Fruit fly (Drosophila melanogaster) whole organism, embryonic: ENCODE data around the gene NitFhit.
A peak's percentile ranks its signal among the peaks of the same experiment; 100 is the strongest.

ENCODE experiments used
- Atf-2 ChIP-seq: fragments of 200-800 bp; sonication (Bioruptor generic); optimal IDR thresholded peaks from 2 replicates; lab custom pipeline; 2016; ENCODE audit warnings: missing biosample characterization, missing genetic modification characterization
- B-H2 ChIP-seq: fragments of 200-800 bp; sonication (Bioruptor generic); optimal IDR thresholded peaks from 2 replicates; lab custom pipeline; 2018; ENCODE audit warnings: missing biosample characterization, mild to moderate bottlenecking, missing genetic modification characterization
- BEAF-32 ChIP-seq: fragments of 200-800 bp; sonication (Bioruptor generic); optimal IDR thresholded peaks from 3 replicates; lab custom pipeline; 2017; ENCODE audit warnings: missing biosample characterization, missing genetic modification characterization, mild to moderate bottlenecking, moderate library complexity, missing genetic modification reagents
- CG10147 ChIP-seq: fragments of 200-800 bp; sonication (Bioruptor generic); optimal IDR thresholded peaks from 2 replicates; lab custom pipeline; 2019; ENCODE audit warnings: missing biosample characterization, mild to moderate bottlenecking, missing genetic modification characterization, moderate library complexity
- CG1647 ChIP-seq: fragments of 200-800 bp; sonication (Bioruptor generic); optimal IDR thresholded peaks from 3 replicates; lab custom pipeline; 2016; ENCODE audit warnings: missing biosample characterization, missing genetic modification characterization
- CG16813 ChIP-seq: fragments of 200-800 bp; sonication (Bioruptor generic); IDR thresholded peaks from 3 replicates; pipeline ENCODE4 v1.3.6; 2022; ENCODE audit warnings: missing biosample characterization, missing genetic modification characterization; ENCODE audit not compliant: partially characterized antibody
- CG17912 ChIP-seq: fragments of 200-800 bp; sonication (Bioruptor generic); optimal IDR thresholded peaks from 2 replicates; lab custom pipeline; 2018; ENCODE audit warnings: missing biosample characterization, mild to moderate bottlenecking, missing genetic modification characterization
- CG1792 ChIP-seq: fragments of 200-800 bp; sonication (Bioruptor generic); optimal IDR thresholded peaks from 2 replicates; lab custom pipeline; 2016; ENCODE audit warnings: missing biosample characterization, missing genetic modification characterization
- CG31388 ChIP-seq: fragments of 200-800 bp; sonication (Bioruptor generic); optimal IDR thresholded peaks from 2 replicates; lab custom pipeline; 2016; ENCODE audit warnings: missing biosample characterization, missing genetic modification characterization
- CG32532 ChIP-seq: fragments of 200-800 bp; sonication (Bioruptor generic); IDR thresholded peaks from 2 replicates; pipeline ENCODE4 v1.3.6; 2022; ENCODE audit warnings: missing biosample characterization, missing genetic modification characterization
- CG6254 ChIP-seq: fragments of 200-800 bp; sonication (Bioruptor generic); optimal IDR thresholded peaks from 3 replicates; lab custom pipeline; 2017; ENCODE audit warnings: mild to moderate bottlenecking, missing biosample characterization, missing genetic modification reagents, missing genetic modification characterization
- CG6791 ChIP-seq: fragments of 200-800 bp; sonication (Bioruptor generic); IDR thresholded peaks from 3 replicates; pipeline ENCODE4 v1.3.6; 2022; ENCODE audit warnings: missing biosample characterization, missing genetic modification characterization; ENCODE audit not compliant: partially characterized antibody
- CG7963 ChIP-seq: fragments of 200-800 bp; sonication (Bioruptor generic); IDR thresholded peaks from 3 replicates; pipeline ENCODE4 v1.3.6; 2022; ENCODE audit warnings: missing biosample characterization, missing genetic modification characterization; ENCODE audit not compliant: partially characterized antibody
- CG8281 ChIP-seq: fragments of 200-800 bp; sonication (Bioruptor generic); optimal IDR thresholded peaks from 2 replicates; lab custom pipeline; 2018; ENCODE audit warnings: missing biosample characterization, mild to moderate bottlenecking, missing genetic modification characterization, moderate library complexity
- CG8290 ChIP-seq, 3 experiments: fragments of 200-800 bp; sonication (Bioruptor generic); optimal IDR thresholded peaks; 2 replicates each; lab custom pipeline; 2016 to 2019; ENCODE audit warnings: missing biosample characterization in 3 of 3, missing genetic modification characterization in 3 of 3, mild to moderate bottlenecking in 2 of 3, moderate library complexity in 1 of 3
- CkIIα-i1 ChIP-seq: fragments of 200-800 bp; sonication (Bioruptor generic); IDR thresholded peaks from 2 replicates; pipeline ENCODE4 v1.3.6; 2022; ENCODE audit warnings: missing biosample characterization, missing genetic modification characterization
- Dbx ChIP-seq: fragments of 200-800 bp; sonication (Bioruptor generic); IDR thresholded peaks from 3 replicates; pipeline ENCODE4 v1.3.6; 2022; ENCODE audit warnings: missing biosample characterization, missing genetic modification characterization
- Dll ChIP-seq: fragments of 200-800 bp; sonication (Bioruptor generic); IDR thresholded peaks from 4 replicates; pipeline ENCODE4 v1.3.6; 2022; ENCODE audit warnings: missing biosample characterization, missing genetic modification characterization; ENCODE audit not compliant: partially characterized antibody
- Doc3 ChIP-seq: fragments of 200-800 bp; sonication (Bioruptor generic); IDR thresholded peaks from 3 replicates; pipeline ENCODE4 v1.3.6; 2022; ENCODE audit warnings: missing biosample characterization, missing genetic modification characterization; ENCODE audit not compliant: partially characterized antibody
- HLH4C ChIP-seq: fragments of 200-800 bp; sonication (Bioruptor generic); IDR thresholded peaks from 3 replicates; pipeline ENCODE4 v1.3.6; 2022; ENCODE audit warnings: missing biosample characterization, missing genetic modification characterization; ENCODE audit not compliant: partially characterized antibody
- Hand ChIP-seq: fragments of 200-800 bp; sonication (Bioruptor generic); optimal IDR thresholded peaks from 2 replicates; lab custom pipeline; 2017; ENCODE audit warnings: mild to moderate bottlenecking, missing biosample characterization, missing genetic modification reagents, missing genetic modification characterization
- Opbp ChIP-seq: fragments of 200-800 bp; sonication (Bioruptor generic); IDR thresholded peaks from 3 replicates; pipeline ENCODE4 v1.3.6; 2022; ENCODE audit warnings: missing biosample characterization, missing genetic modification characterization; ENCODE audit not compliant: partially characterized antibody
- Rx ChIP-seq: fragments of 200-800 bp; sonication (Bioruptor generic); IDR thresholded peaks from 2 replicates; pipeline ENCODE4 v1.3.6; 2022; ENCODE audit warnings: missing biosample characterization, missing genetic modification characterization
- Scr ChIP-seq: fragments of 200-800 bp; sonication (Bioruptor generic); IDR thresholded peaks from 2 replicates; pipeline ENCODE4 v1.3.6; 2022; ENCODE audit warnings: missing biosample characterization, missing genetic modification characterization; ENCODE audit not compliant: partially characterized antibody
- Sry-β ChIP-seq: fragments of 200-800 bp; sonication (Bioruptor generic); optimal IDR thresholded peaks from 2 replicates; lab custom pipeline; 2018; ENCODE audit warnings: missing biosample characterization, mild to moderate bottlenecking, missing genetic modification characterization, moderate library complexity
- Sry-δ ChIP-seq: fragments of 200-800 bp; sonication (Bioruptor generic); optimal IDR thresholded peaks from 2 replicates; lab custom pipeline; 2016; ENCODE audit warnings: missing biosample characterization, missing genetic modification characterization
- amos ChIP-seq: fragments of 200-800 bp; sonication (Bioruptor generic); IDR thresholded peaks from 2 replicates; pipeline ENCODE4 v1.3.6; 2022; ENCODE audit warnings: missing biosample characterization, missing genetic modification characterization; ENCODE audit not compliant: partially characterized antibody
- ato ChIP-seq: fragments of 200-800 bp; sonication (Bioruptor generic); IDR thresholded peaks from 2 replicates; pipeline ENCODE4 v1.3.6; 2022; ENCODE audit warnings: missing biosample characterization, missing genetic modification characterization; ENCODE audit not compliant: partially characterized antibody
- chinmo ChIP-seq: fragments of 200-800 bp; sonication (Bioruptor generic); IDR thresholded peaks from 4 replicates; pipeline ENCODE4 v1.3.6; 2022; ENCODE audit warnings: missing biosample characterization, missing genetic modification characterization; ENCODE audit not compliant: partially characterized antibody
- dpn ChIP-seq, 2 experiments: fragments of 200-800 bp; sonication (Bioruptor generic); optimal IDR thresholded peaks; 3 replicates each; lab custom pipeline; 2016; ENCODE audit warnings: missing biosample characterization in 2 of 2, missing genetic modification characterization in 2 of 2
- eve ChIP-seq, 2 experiments: fragments of >200 bp; optimal IDR thresholded peaks; 2 replicates each; lab custom pipeline; 2017; ENCODE audit warnings: missing biosample characterization in 2 of 2, missing genetic modification characterization in 2 of 2
- gcm ChIP-seq: fragments of 200-800 bp; sonication (Bioruptor generic); optimal IDR thresholded peaks from 2 replicates; lab custom pipeline; 2019; ENCODE audit warnings: missing biosample characterization, mild to moderate bottlenecking, missing genetic modification characterization, moderate library complexity
- ken ChIP-seq: fragments of 200-800 bp; sonication (Bioruptor generic); IDR thresholded peaks from 3 replicates; pipeline ENCODE4 v1.3.6; 2022; ENCODE audit warnings: missing biosample characterization, missing genetic modification characterization
- knrl ChIP-seq: fragments of 200-800 bp; sonication (Bioruptor generic); IDR thresholded peaks from 3 replicates; pipeline ENCODE4 v1.3.6; 2022; ENCODE audit warnings: missing biosample characterization, missing genetic modification characterization; ENCODE audit not compliant: partially characterized antibody
- psq ChIP-seq: fragments of 200-800 bp; sonication (Bioruptor generic); optimal IDR thresholded peaks from 2 replicates; lab custom pipeline; 2017; ENCODE audit warnings: missing biosample characterization, missing genetic modification characterization
- row ChIP-seq: fragments of 200-800 bp; sonication (Bioruptor generic); IDR thresholded peaks from 3 replicates; pipeline ENCODE4 v1.3.6; 2022; ENCODE audit warnings: missing biosample characterization, missing genetic modification characterization
- sisA ChIP-seq: fragments of 200-800 bp; sonication (Bioruptor generic); IDR thresholded peaks from 2 replicates; pipeline ENCODE4 v1.3.6; 2022; ENCODE audit warnings: missing biosample characterization, missing genetic modification characterization
- sna ChIP-seq: fragments of 200-800 bp; sonication (Bioruptor generic); IDR thresholded peaks from 2 replicates; pipeline ENCODE4 v1.3.6; 2022; ENCODE audit warnings: missing biosample characterization, missing genetic modification characterization; ENCODE audit not compliant: partially characterized antibody
- sr ChIP-seq: fragments of 200-800 bp; sonication (Bioruptor generic); IDR thresholded peaks from 3 replicates; pipeline ENCODE4 v1.3.6; 2022; ENCODE audit warnings: missing biosample characterization, missing genetic modification characterization
- stc ChIP-seq: fragments of 200-800 bp; sonication (Bioruptor generic); IDR thresholded peaks from 2 replicates; pipeline ENCODE4 v1.3.6; 2022; ENCODE audit warnings: missing biosample characterization, missing genetic modification characterization
- tin ChIP-seq: fragments of 200-800 bp; sonication (Bioruptor generic); optimal IDR thresholded peaks from 3 replicates; lab custom pipeline; 2016; ENCODE audit warnings: missing biosample characterization, missing genetic modification characterization
- tna ChIP-seq: fragments of 200-800 bp; sonication (Bioruptor generic); IDR thresholded peaks from 2 replicates; pipeline ENCODE4 v1.3.6; 2022; ENCODE audit warnings: missing biosample characterization, missing genetic modification characterization; ENCODE audit not compliant: partially characterized antibody
- vvl ChIP-seq: fragments of 200-800 bp; sonication (Bioruptor generic); IDR thresholded peaks from 2 replicates; pipeline ENCODE4 v1.3.6; 2022; ENCODE audit warnings: missing biosample characterization, missing genetic modification characterization
- yki ChIP-seq: fragments of >200 bp; optimal IDR thresholded peaks from 3 replicates; lab custom pipeline; 2018
- zen2 ChIP-seq: fragments of 200-800 bp; sonication (Bioruptor generic); IDR thresholded peaks from 3 replicates; pipeline ENCODE4 v1.3.6; 2022; ENCODE audit warnings: missing biosample characterization, missing genetic modification characterization; ENCODE audit not compliant: partially characterized antibody
- zfh1 ChIP-seq: fragments of 200-800 bp; sonication (Bioruptor generic); IDR thresholded peaks from 3 replicates; pipeline ENCODE4 v1.3.6; 2022; ENCODE audit warnings: missing biosample characterization, missing genetic modification characterization

NitFhit gene

DNA sequence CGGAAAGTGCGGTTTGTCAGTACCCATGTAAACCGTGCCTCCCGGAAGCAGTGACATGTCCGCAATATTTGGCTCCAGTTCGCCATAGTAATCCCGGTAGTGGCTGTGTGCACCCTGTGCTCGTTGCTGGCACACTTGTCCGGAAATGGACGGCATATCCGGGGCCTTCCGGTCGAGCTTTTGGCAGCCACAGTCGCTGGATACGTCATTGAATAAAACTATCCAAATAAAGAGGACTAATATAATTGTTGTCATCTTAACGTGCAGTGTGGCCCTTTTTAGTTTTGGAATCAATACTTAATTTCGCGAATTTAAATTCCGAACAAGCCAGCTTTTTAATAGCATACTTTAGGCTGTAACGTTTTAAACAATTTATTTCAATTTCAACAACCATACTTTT lies 27.6 kb upstream of the NitFhit start, which contains the start of gene CG7049 (continued):
- no peak for TF ChIP-seq CG32532 (GFP tag; lab: Robert Waterston, UW)

DNA sequence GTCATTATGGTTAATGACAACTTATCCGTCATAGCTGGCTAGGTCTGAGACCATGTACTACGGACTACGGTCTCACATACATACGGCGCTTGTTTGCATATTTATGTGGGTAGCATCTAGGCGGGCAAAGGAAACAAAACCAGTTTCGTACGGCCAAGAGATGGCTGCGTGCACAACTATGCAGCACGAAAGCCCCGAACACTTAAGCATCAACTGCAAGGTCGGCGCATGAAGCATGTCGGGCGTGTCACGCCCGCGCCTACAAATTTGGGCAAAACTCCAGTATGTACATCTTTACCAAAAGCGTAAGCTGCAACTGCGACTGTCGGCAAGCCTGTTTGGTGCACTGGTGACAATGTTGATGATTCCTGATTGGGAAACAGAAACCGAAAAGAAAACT lies 25.6 kb upstream of the NitFhit start:
- TF ChIP-seq Opbp: peak; percentile 57; the same call in 1 of the 3 replicates
- no peak for TF ChIP-seq yki (lab: Kevin White, UChicago)
- 0 out of 2 replicates have a peak, but pooled peaks have one; percentile 37 for TF ChIP-seq ato
- peak; percentile 7 for TF ChIP-seq Sry-δ (GFP tag; lab: Kevin White, UChicago)
- no peak for TF ChIP-seq CG10147 (GFP tag; lab: Kevin White, UChicago)
- peak; percentile 37; the same call in 1 of the 3 replicates for TF ChIP-seq knrl (GFP tag; lab: Robert Waterston, UW)
- 0 out of 3 replicates have a peak, but pooled peaks have one; percentile 33 for TF ChIP-seq CG16813 (GFP tag; lab: Robert Waterston, UW)
- TF ChIP-seq CG8281: no peak
- no peak for TF ChIP-seq CkIIα-i1
- TF ChIP-seq tna (GFP tag; lab: Robert Waterston, UW): no peak
- TF ChIP-seq sna (GFP tag; lab: Robert Waterston, UW): peak; percentile 36; the same call in 1 of the 2 replicates
- no peak for TF ChIP-seq CG1647 (GFP tag; lab: Kevin White, UChicago)
- TF ChIP-seq Dll (GFP tag; lab: Robert Waterston, UW): peak; percentile 70
- no peak for TF ChIP-seq Hand (GFP tag; lab: Kevin White, UChicago)
- 0 out of 2 replicates have a peak, but pooled peaks have one; percentile 17 for TF ChIP-seq vvl (GFP tag; lab: Robert Waterston, UW)
- TF ChIP-seq CG8290 (GFP tag; optimal IDR thresholded peaks at IDR 0.05; lab: Kevin White, UChicago): no peak
- TF ChIP-seq CG8290 (tag; optimal IDR thresholded peaks at IDR 0.05; lab: Kevin White, UChicago): no peak
- TF ChIP-seq stc (GFP tag; lab: Robert Waterston, UW): no peak
- TF ChIP-seq Sry-β (GFP tag; lab: Kevin White, UChicago): peak; percentile 67
- TF ChIP-seq zen2 (GFP tag; lab: Robert Waterston, UW): 0 out of 3 replicates have a peak, but pooled peaks have one; percentile 29
- peak; percentile 40 for TF ChIP-seq BEAF-32
- 0 out of 4 replicates have a peak, but pooled peaks have one; percentile 33 for TF ChIP-seq chinmo (GFP tag; lab: Robert Waterston, UW)
- TF ChIP-seq sisA (GFP tag; lab: Robert Waterston, UW): no peak
- no peak for TF ChIP-seq psq
- no peak for TF ChIP-seq tin
- TF ChIP-seq ken (GFP tag; lab: Robert Waterston, UW): 0 out of 3 replicates have a peak, but pooled peaks have one; percentile 10
- no peak for TF ChIP-seq CG1792 (GFP tag; lab: Kevin White, UChicago)
- TF ChIP-seq CG6254 (GFP tag; lab: Kevin White, UChicago): no peak
- TF ChIP-seq Doc3: peak; percentile 25; the same call in 1 of the 3 replicates
- TF ChIP-seq amos (GFP tag; lab: Robert Waterston, UW): no peak
- peak; percentile 29; the same call in 1 of the 3 replicates for TF ChIP-seq CG7963 (GFP tag; lab: Robert Waterston, UW)
- 0 out of 3 replicates have a peak, but pooled peaks have one; percentile 10 for TF ChIP-seq sr
- TF ChIP-seq B-H2 (GFP tag; lab: Kevin White, UChicago): no peak
- peak; percentile 29 for TF ChIP-seq gcm (GFP tag; lab: Kevin White, UChicago)
- no peak for TF ChIP-seq zfh1 (GFP tag; lab: Robert Waterston, UW)
- peak; percentile 59; the same call in 1 of the 3 replicates for TF ChIP-seq CG6791 (GFP tag; lab: Robert Waterston, UW)
- no peak for TF ChIP-seq eve (GFP tag; optimal IDR thresholded peaks at IDR 0.05; lab: Kevin White, UChicago)
- peak; percentile 38; the same call in 1 of the 2 replicates for TF ChIP-seq Scr (GFP tag; lab: Robert Waterston, UW)
- TF ChIP-seq row (GFP tag; lab: Robert Waterston, UW): 0 out of 3 replicates have a peak, but pooled peaks have one; percentile 15
- TF ChIP-seq Atf-2 (GFP tag; lab: Kevin White, UChicago): no peak
- 0 out of 3 replicates have a peak, but pooled peaks have one; percentile 21 for TF ChIP-seq HLH4C (GFP tag; lab: Robert Waterston, UW)
- no peak for TF ChIP-seq Dbx (GFP tag; lab: Robert Waterston, UW)
- TF ChIP-seq dpn (GFP tag; optimal IDR thresholded peaks at IDR 0.05; lab: Kevin White, UChicago): no peak
- TF ChIP-seq CG17912 (GFP tag; lab: Kevin White, UChicago): no peak
- no peak for TF ChIP-seq CG31388
- 0 out of 2 replicates have a peak, but pooled peaks have one; percentile 3 for TF ChIP-seq Rx
